Worm (Caenorhabditis elegans) whole organism, mixed stage, embryonic: ENCODE measurements around the gene str-180.

Source experiments
- bed-3 ChIP-seq: fragments of 200-800 bp; sonication (Bioruptor generic); optimal IDR thresholded peaks from 3 replicates; lab custom pipeline; 2018; ENCODE audit warnings: mild to moderate bottlenecking, missing genetic modification characterization, moderate library complexity, missing compliant biosample characterization
- ceh-39 ChIP-seq: fragments of 150-350 bp; optimal IDR thresholded peaks from 2 replicates; lab custom pipeline; 2014; ENCODE audit warnings: missing biosample characterization, missing genetic modification characterization
- ceh-83 ChIP-seq: fragments of 200-800 bp; sonication (Bioruptor generic); optimal IDR thresholded peaks from 2 replicates; lab custom pipeline; 2018; ENCODE audit warnings: mild to moderate bottlenecking, missing genetic modification characterization, missing compliant biosample characterization
- elt-1 ChIP-seq: sonication (generic microtip); optimal IDR thresholded peaks from 2 replicates; lab custom pipeline; 2017; ENCODE audit warnings: missing genetic modification characterization, mild to moderate bottlenecking, missing compliant biosample characterization, antibody characterized with exemption, moderate library complexity, borderline replicate concordance; ENCODE audit not compliant: insufficient read depth
- lin-13 ChIP-seq: fragments of 150-350 bp; optimal IDR thresholded peaks from 2 replicates; lab custom pipeline; 2014; ENCODE audit warnings: missing biosample characterization, missing genetic modification characterization
- mep-1 ChIP-seq: fragments of 150-350 bp; optimal IDR thresholded peaks from 2 replicates; lab custom pipeline; 2017; ENCODE audit warnings: missing biosample characterization, missing genetic modification reagents, missing genetic modification characterization, inconsistent platforms
- nhr-12 ChIP-seq: fragments of 150-350 bp; optimal IDR thresholded peaks from 2 replicates; lab custom pipeline; 2014; ENCODE audit warnings: missing biosample characterization, missing genetic modification characterization
- nhr-237 ChIP-seq: fragments of 150-350 bp; optimal IDR thresholded peaks from 2 replicates; lab custom pipeline; 2014; ENCODE audit warnings: missing biosample characterization, missing genetic modification characterization
- nhr-28 ChIP-seq: fragments of 150-350 bp; optimal IDR thresholded peaks from 2 replicates; lab custom pipeline; 2014; ENCODE audit warnings: missing biosample characterization, missing genetic modification characterization
- nhr-76 ChIP-seq: sonication (generic microtip); optimal IDR thresholded peaks from 2 replicates; lab custom pipeline; 2017; ENCODE audit warnings: missing biosample characterization, missing genetic modification characterization
- pha-4 ChIP-seq: fragments of 150-350 bp; optimal IDR thresholded peaks from 2 replicates; lab custom pipeline; 2018; ENCODE audit warnings: missing biosample characterization, missing genetic modification reagents, missing genetic modification characterization
- unc-62 ChIP-seq: fragments of 150-350 bp; optimal IDR thresholded peaks from 2 replicates; lab custom pipeline; 2014; ENCODE audit warnings: missing biosample characterization, missing genetic modification reagents, missing genetic modification characterization
- ztf-11 ChIP-seq: fragments of 150-350 bp; optimal IDR thresholded peaks from 2 replicates; lab custom pipeline; 2014; ENCODE audit warnings: missing biosample characterization, missing genetic modification characterization

DNA sequence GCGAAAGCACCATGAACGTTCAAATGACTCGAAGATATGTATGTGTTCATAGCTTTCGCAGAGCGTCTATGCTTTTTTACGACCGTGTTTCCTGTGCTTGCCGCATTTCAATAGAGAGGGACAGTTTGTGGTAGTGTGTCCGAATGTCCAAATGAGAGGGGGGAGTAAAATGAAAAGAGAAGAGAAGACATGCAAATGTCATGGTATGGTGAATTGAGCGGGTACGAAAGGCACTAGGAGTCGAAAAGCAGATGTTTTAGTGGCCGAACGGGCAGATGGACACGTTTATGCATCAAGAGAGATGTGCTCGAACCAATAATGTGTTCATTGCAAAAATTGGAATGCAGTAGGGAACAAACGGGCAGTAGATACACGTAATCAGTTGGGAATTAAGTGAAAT, 16.9 kb upstream of the str-180 start:
- TF ChIP-seq ztf-11 (tag; lab: Kevin White, UChicago) (no peak), ceh-83 (GFP tag; lab: Kevin White, UChicago) (no peak), mep-1 (no peak), nhr-28 (tag; lab: Kevin White, UChicago) (no peak), lin-13 (tag; lab: Kevin White, UChicago) (no peak), bed-3 (GFP tag; lab: Kevin White, UChicago) (no peak), nhr-237 (tag; lab: Kevin White, UChicago) (no peak), unc-62 (GFP tag; lab: Kevin White, UChicago) (no peak), ceh-39 (tag; lab: Kevin White, UChicago) (no peak), elt-1 (tag; lab: Kevin White, UChicago) (no peak), nhr-12 (tag; lab: Kevin White, UChicago) (no peak), nhr-76 (tag; lab: Kevin White, UChicago) (no peak), pha-4 (tag; lab: Kevin White, UChicago) (no peak)
